Fruit fly (Drosophila melanogaster) whole organism, prepupa: ENCODE measurements around the gene RluA-1.

Experiments used
- CG11294 ChIP-seq: fragments of 200-800 bp; sonication (Bioruptor generic); IDR thresholded peaks from 2 replicates; pipeline ENCODE4 v1.3.6; 2022; ENCODE audit warnings: missing biosample characterization, missing genetic modification characterization
- CG4318 ChIP-seq: fragments of 200-800 bp; sonication (Bioruptor generic); optimal IDR thresholded peaks from 3 replicates; lab custom pipeline; 2017; ENCODE audit warnings: missing biosample characterization, mild to moderate bottlenecking, missing genetic modification characterization
- Eip93F ChIP-seq: fragments of 200-800 bp; sonication (Bioruptor generic); optimal IDR thresholded peaks from 2 replicates; lab custom pipeline; 2016; ENCODE audit warnings: missing biosample characterization, mild to moderate bottlenecking, missing genetic modification characterization
- Ets21C ChIP-seq: fragments of 200-800 bp; sonication (Bioruptor generic); optimal IDR thresholded peaks from 3 replicates; lab custom pipeline; 2016; ENCODE audit warnings: missing biosample characterization, missing genetic modification characterization
- Hr39 ChIP-seq: fragments of 200-800 bp; sonication (Bioruptor generic); optimal IDR thresholded peaks from 2 replicates; lab custom pipeline; 2016; ENCODE audit warnings: missing biosample characterization, missing genetic modification characterization
- Sox102F ChIP-seq: fragments of 200-800 bp; sonication (Bioruptor generic); optimal IDR thresholded peaks from 2 replicates; lab custom pipeline; 2016; ENCODE audit warnings: missing biosample characterization, mild to moderate bottlenecking, missing genetic modification characterization
- eg ChIP-seq: fragments of 200-800 bp; sonication (Bioruptor generic); IDR thresholded peaks from 3 replicates; pipeline ENCODE4 v1.3.6; 2022; ENCODE audit warnings: missing biosample characterization, missing genetic modification characterization
- fd85E ChIP-seq: fragments of 200-800 bp; sonication (Bioruptor generic); optimal IDR thresholded peaks from 3 replicates; lab custom pipeline; 2016; ENCODE audit warnings: missing biosample characterization, missing genetic modification characterization
- net ChIP-seq: fragments of 200-800 bp; sonication (Bioruptor generic); optimal IDR thresholded peaks from 3 replicates; lab custom pipeline; 2016; ENCODE audit warnings: missing biosample characterization, missing genetic modification characterization

DNA sequence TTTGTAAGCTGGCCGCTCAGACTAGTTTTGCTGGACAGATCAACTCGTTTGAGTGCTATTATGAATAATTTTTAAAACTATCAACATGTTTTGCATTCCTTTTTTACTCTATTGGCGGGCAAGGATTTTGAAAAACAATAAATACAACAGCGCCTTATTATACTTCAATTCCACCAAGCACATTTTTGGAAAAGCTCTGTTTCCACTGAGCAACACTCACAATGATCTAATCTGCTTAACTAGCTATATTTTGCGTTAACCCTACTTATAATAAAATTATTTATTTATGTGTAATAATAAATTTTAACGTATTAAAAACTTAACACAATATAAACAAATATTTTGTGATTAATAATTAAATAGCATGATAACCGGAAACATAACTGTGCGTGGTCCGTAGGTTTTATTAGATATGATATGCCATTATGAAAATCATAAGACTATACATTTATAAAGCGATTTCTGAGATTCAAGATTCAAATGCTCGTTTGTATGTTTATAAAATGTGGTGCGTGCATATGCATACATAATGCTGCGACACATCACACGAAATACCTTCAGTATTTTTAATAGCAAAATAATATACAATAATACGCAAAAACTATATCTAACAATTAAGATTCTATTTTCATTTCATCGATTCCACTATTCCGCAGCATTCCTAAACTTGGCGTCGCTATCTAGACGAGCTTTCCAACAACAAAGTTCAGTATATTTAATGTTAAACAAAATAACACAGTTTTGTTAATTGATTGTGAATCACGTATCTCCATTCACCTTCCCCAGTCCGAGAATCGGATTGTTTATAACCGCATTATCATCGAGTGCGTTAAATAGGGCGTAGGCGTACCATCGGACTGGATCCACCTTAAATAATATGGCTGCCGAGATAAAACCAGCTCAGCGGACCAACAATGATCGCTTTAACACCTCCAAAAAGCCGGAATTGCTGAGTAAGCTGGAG is 51.2 kb downstream of the RluA-1 start, which contains the start of the genes pie and Wdfy2:
- TF ChIP-seq net (no peak), Ets21C (no peak), Hr39 (GFP tag; lab: Kevin White, UChicago) (no peak), CG4318 (GFP tag; lab: Kevin White, UChicago) (no peak), fd85E (no peak), eg (GFP tag; lab: Robert Waterston, UW) (no peak), CG11294 (GFP tag; lab: Robert Waterston, UW) (no peak), Eip93F (GFP tag; lab: Kevin White, UChicago) (no peak), Sox102F (GFP tag; lab: Kevin White, UChicago) (no peak)
